Worm (Caenorhabditis elegans): ENCODE results near the gene rps-5.

rps-5 gene

DNA sequence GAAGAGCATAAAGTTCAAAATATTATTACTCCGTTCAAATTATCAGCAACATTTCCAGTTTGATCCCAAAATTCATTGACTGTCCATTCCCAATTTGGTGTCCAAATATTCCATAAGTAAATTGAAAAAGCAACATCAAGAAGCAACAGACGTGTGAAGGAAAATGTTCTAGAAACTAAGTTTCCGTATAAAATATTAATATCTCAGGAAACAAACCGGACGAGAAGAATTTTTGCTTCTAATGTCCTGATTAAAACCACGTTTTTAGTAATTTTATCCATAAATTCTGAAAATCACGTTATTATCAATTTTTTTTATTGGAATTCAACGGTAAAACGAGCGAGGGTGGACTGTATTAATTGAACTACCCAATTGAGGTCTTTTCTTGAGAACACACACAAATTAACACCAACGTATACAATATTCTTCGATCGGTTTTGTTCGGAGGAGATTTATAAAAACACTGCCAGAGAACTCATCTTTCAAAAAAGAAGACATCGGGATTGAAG is 36.2 kb upstream of the rps-5 start, which contains the start of gene pigq-1 (continued):
- no peak for TF ChIP-seq unc-62 (GFP tag; optimal IDR thresholded peaks at IDR 0.05 in 1 of 2)
- no peak for TF ChIP-seq unc-62 (tag; optimal IDR thresholded peaks at IDR 0.05)
- TF ChIP-seq Y75B8A.6 (GFP tag; IDR thresholded peaks at IDR 0.05) = no peak
- peak; percentile 63 for TF ChIP-seq mep-1 (tag; optimal IDR thresholded peaks at IDR 0.05)
- no peak for TF ChIP-seq Y5F2A.4 (GFP tag; optimal IDR thresholded peaks at IDR 0.05)
- no peak for TF ChIP-seq arid-1 (GFP tag; conservative IDR thresholded peaks at IDR 0.05)
- TF ChIP-seq spr-1 (tag; optimal IDR thresholded peaks at IDR 0.05) = peak; percentile 43
- no peak for TF ChIP-seq lir-3 (tag; optimal IDR thresholded peaks at IDR 0.05)
- no peak for TF ChIP-seq nhr-10 (tag; optimal IDR thresholded peaks at IDR 0.05)
- peak; percentile 31 for TF ChIP-seq gei-8 (GFP tag; optimal IDR thresholded peaks at IDR 0.05)
- no peak for TF ChIP-seq hmg-1.1 (GFP tag; IDR thresholded peaks at IDR 0.05)
- no peak for TF ChIP-seq dmd-8 (GFP tag; IDR thresholded peaks at IDR 0.05)
- TF ChIP-seq snpc-1.2 (GFP tag; IDR thresholded peaks at IDR 0.05) = peak; percentile 65; the same call in 1 of the 2 replicates

DNA sequence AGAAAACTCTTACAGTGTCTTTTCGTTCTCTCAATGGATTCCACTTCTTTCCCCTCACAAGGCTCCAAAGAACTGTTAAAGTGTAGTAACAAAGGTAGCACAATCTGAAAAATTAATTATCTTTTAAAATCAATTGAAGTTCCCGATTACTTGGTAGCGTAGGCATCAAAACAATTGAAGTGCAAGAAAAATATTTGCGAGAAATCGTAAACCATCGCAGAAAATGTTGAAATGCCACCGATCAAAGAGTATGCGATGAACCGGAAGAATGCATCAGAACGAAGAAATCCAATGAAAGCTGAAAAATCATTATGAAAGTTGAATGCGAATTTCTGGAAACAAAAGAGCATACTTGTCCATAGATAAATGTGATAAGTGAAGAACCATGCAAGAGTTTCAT is 35.6 kb upstream of the rps-5 start:
- TF ChIP-seq hmg-1.1 (GFP tag; IDR thresholded peaks at IDR 0.05) = no peak
- no peak for TF ChIP-seq saeg-2 (GFP tag; IDR thresholded peaks at IDR 0.05)
- TF ChIP-seq aha-1 (tag) = peak; percentile 98
- no peak for TF ChIP-seq mdt-29 (GFP tag; IDR thresholded peaks at IDR 0.05)
- no peak for TF ChIP-seq mxl-2 (GFP tag; conservative IDR thresholded peaks at IDR 0.05)
- no peak for TF ChIP-seq nhr-237 (tag; optimal IDR thresholded peaks at IDR 0.05)
- TF ChIP-seq D1046.2 (GFP tag; IDR thresholded peaks at IDR 0.05) = no peak
- TF ChIP-seq ctbp-1 (GFP tag; IDR thresholded peaks at IDR 0.05) = no peak
- TF ChIP-seq ZK337.2 (GFP tag; IDR thresholded peaks at IDR 0.05) = no peak

DNA sequence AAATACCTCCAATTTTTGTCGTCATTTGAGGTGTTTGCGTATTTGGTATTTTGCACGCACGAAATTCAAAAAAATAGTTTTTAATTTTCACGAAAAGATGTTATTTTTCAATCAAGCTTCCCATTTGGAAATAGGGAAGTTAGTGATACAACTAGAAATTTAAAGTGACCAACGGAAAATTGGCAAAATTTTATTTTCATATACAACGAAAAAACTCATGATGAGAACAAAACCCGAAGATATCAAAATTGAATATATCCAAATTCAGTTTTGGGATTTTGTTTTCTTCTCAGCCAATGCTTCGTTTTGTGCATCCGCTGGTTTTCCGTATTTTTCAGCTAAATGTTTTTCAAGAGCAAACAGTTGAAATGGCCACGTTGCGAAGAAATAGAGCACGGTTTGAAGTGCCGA is 35.1 kb upstream of the rps-5 start:
- TF ChIP-seq set-16 (GFP tag; IDR thresholded peaks at IDR 0.05) (no peak), arid-1 (GFP tag; conservative IDR thresholded peaks at IDR 0.05) (peak; percentile 80), egl-27 (tag; optimal IDR thresholded peaks at IDR 0.05) (no peak), F49E8.2 (tag; optimal IDR thresholded peaks at IDR 0.05; ENCODE audit: borderline replicate concordance) (peak; percentile 89), Y48G9A.11 (GFP tag; IDR thresholded peaks at IDR 0.05) (0 out of 2 replicates have a peak, but pooled peaks have one; percentile 6), pha-4 (GFP tag; IDR thresholded peaks at IDR 0.05) (peak; percentile 64; the same call in 1 of the 2 replicates), pha-4 (tag; optimal IDR thresholded peaks at IDR 0.05) (no peak), lin-38 (GFP tag; IDR thresholded peaks at IDR 0.05) (peak; percentile 62), unc-62 (GFP tag; optimal IDR thresholded peaks at IDR 0.05 in 1 of 2) (peak in 1 of 2 experiments; percentile 51), unc-62 (tag; optimal IDR thresholded peaks at IDR 0.05) (no peak), snpc-1.2 (GFP tag; IDR thresholded peaks at IDR 0.05) (0 out of 2 replicates have a peak, but pooled peaks have one; percentile 15), zfp-3 (GFP tag; conservative IDR thresholded peaks at IDR 0.05) (0 out of 2 replicates have a peak, but pooled peaks have one; percentile 30)

DNA sequence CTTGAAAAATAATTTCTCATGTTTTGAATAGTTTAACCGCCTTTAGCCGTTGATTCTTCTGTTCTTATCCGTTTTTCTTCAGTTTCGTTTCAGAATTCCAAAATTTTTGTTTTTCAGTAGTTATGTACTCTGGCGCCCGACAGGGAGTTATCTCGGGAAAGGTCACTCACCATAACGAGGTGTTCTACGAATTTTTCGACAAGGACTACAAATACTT is 32.3 kb upstream of the rps-5 start, which contains the start of gene F01G4.4:
Gene F01G4.4, plus strand, starts transcription at position 118 of the 217 bp plus-strand sequence.
- TF ChIP-seq zag-1 (tag; optimal IDR thresholded peaks at IDR 0.05) (no peak), zip-11 (GFP tag; IDR thresholded peaks at IDR 0.05) (no peak), aly-2 (tag; optimal IDR thresholded peaks at IDR 0.05) (no peak), zfp-2 (tag; optimal IDR thresholded peaks at IDR 0.05) (no peak), arid-1 (GFP tag; conservative IDR thresholded peaks at IDR 0.05) (no peak), mdl-1 (tag; optimal IDR thresholded peaks at IDR 0.05) (no peak), daf-19 (GFP tag; conservative IDR thresholded peaks at IDR 0.05) (no peak), unc-62 (GFP tag; optimal IDR thresholded peaks at IDR 0.05 in 1 of 2) (no peak), unc-62 (tag; optimal IDR thresholded peaks at IDR 0.05) (no peak), unc-130 (GFP tag; optimal IDR thresholded peaks at IDR 0.05) (no peak), lin-15B (tag; optimal IDR thresholded peaks at IDR 0.05) (no peak), dmd-6 (GFP tag; IDR thresholded peaks at IDR 0.05) (no peak), nhr-111 (GFP tag; optimal IDR thresholded peaks at IDR 0.05) (no peak), lir-3 (tag; optimal IDR thresholded peaks at IDR 0.05) (no peak), ctbp-1 (GFP tag; IDR thresholded peaks at IDR 0.05) (no peak), ztf-7 (tag; optimal IDR thresholded peaks at IDR 0.05) (no peak), madf-5 (GFP tag; IDR thresholded peaks at IDR 0.05) (no peak), lin-29 (GFP tag; IDR thresholded peaks at IDR 0.05) (no peak), nhr-41 (GFP tag; IDR thresholded peaks at IDR 0.05) (no peak), F26F4.8 (GFP tag; conservative IDR thresholded peaks at IDR 0.05) (no peak), aha-1 (tag) (no peak)

Data from whole organism, L4 larva.